Fruit fly (Drosophila melanogaster): ENCODE data around the gene CG1812.

CG1812 gene

dm6 chrX:20501040-20501609 is 10.2 kb upstream of the CG1812 start (continued):
- no peak for TF ChIP-seq Stat92E (GFP tag; optimal IDR thresholded peaks at IDR 0.05)
- no peak for TF ChIP-seq B-H2 (GFP tag; optimal IDR thresholded peaks at IDR 0.05)
- no peak for TF ChIP-seq inv (GFP tag; IDR thresholded peaks at IDR 0.05; ENCODE audit: partially characterized antibody)
- no peak for TF ChIP-seq Sin3A (optimal IDR thresholded peaks at IDR 0.05)
- no peak for TF ChIP-seq chm (GFP tag; IDR thresholded peaks at IDR 0.05)
- no peak for TF ChIP-seq onecut (GFP tag; IDR thresholded peaks at IDR 0.05)
- TF ChIP-seq Trl (optimal IDR thresholded peaks at IDR 0.05): no peak
- peak; percentile 39 for TF ChIP-seq Trl (GFP tag; optimal IDR thresholded peaks at IDR 0.05)
- TF ChIP-seq CG10543 (GFP tag; optimal IDR thresholded peaks at IDR 0.05): no peak
- peak; percentile 11 for TF ChIP-seq CHES-1-like (GFP tag; optimal IDR thresholded peaks at IDR 0.05)
- TF ChIP-seq CG10431 (GFP tag; optimal IDR thresholded peaks at IDR 0.05): no peak
- peak; percentile 50 for TF ChIP-seq nmo (GFP tag; optimal IDR thresholded peaks at IDR 0.05)
- peak; percentile 24 for TF ChIP-seq CG11504 (tag; optimal IDR thresholded peaks at IDR 0.05)
- no peak for TF ChIP-seq CG3065 (GFP tag; optimal IDR thresholded peaks at IDR 0.05)
- peak; percentile 34; the same call in 1 of the 2 replicates for TF ChIP-seq Rx (GFP tag; IDR thresholded peaks at IDR 0.05)
- peak; percentile 54 for TF ChIP-seq Ptx1 (GFP tag; IDR thresholded peaks at IDR 0.05)
- 0 out of 3 replicates have a peak, but pooled peaks have one; percentile 12 for TF ChIP-seq B-H1 (GFP tag; IDR thresholded peaks at IDR 0.05)
- peak; percentile 10 for TF ChIP-seq CG18262 (tag; optimal IDR thresholded peaks at IDR 0.05)
- TF ChIP-seq H2.0 (GFP tag; IDR thresholded peaks at IDR 0.05): no peak
- no peak for TF ChIP-seq Bdp1 (GFP tag; optimal IDR thresholded peaks at IDR 0.05)
- TF ChIP-seq aop (GFP tag; IDR thresholded peaks at IDR 0.05): no peak
- TF ChIP-seq run (tag; optimal IDR thresholded peaks at IDR 0.05): no peak
- no peak for TF ChIP-seq ind (GFP tag; optimal IDR thresholded peaks at IDR 0.05)
- no peak for TF ChIP-seq NFAT (GFP tag; IDR thresholded peaks at IDR 0.05)
- peak; percentile 76 for TF ChIP-seq nom (GFP tag; optimal IDR thresholded peaks at IDR 0.05)
- TF ChIP-seq bcd (GFP tag; optimal IDR thresholded peaks at IDR 0.05): no peak
- TF ChIP-seq CG34224 (GFP tag; IDR thresholded peaks at IDR 0.05; ENCODE audit: partially characterized antibody): no peak
- no peak for TF ChIP-seq sim (GFP tag; IDR thresholded peaks at IDR 0.05)
- TF ChIP-seq Hr51 (GFP tag; optimal IDR thresholded peaks at IDR 0.05): peak in 1 of 2 experiments; percentile 54
- TF ChIP-seq Awh (GFP tag; IDR thresholded peaks at IDR 0.05): no peak
- TF ChIP-seq CG3407 (GFP tag; optimal IDR thresholded peaks at IDR 0.05): no peak
- no peak for TF ChIP-seq sr (GFP tag; IDR thresholded peaks at IDR 0.05)
- TF ChIP-seq CG10462 (GFP tag; optimal IDR thresholded peaks at IDR 0.05): no peak
- TF ChIP-seq dpn (GFP tag; optimal IDR thresholded peaks at IDR 0.05): peak; percentile 22 to 35
- no peak for TF ChIP-seq CG5245 (GFP tag; optimal IDR thresholded peaks at IDR 0.05)
- no peak for TF ChIP-seq CG9215 (GFP tag; IDR thresholded peaks at IDR 0.05)
- no peak for TF ChIP-seq so (GFP tag; IDR thresholded peaks at IDR 0.05)
- TF ChIP-seq CG11093 (GFP tag; IDR thresholded peaks at IDR 0.05): no peak
- no peak for TF ChIP-seq CG15601 (tag; optimal IDR thresholded peaks at IDR 0.05)
- TF ChIP-seq CG1832 (GFP tag; optimal IDR thresholded peaks at IDR 0.05): peak; percentile 16
- TF ChIP-seq CG34376 (GFP tag; optimal IDR thresholded peaks at IDR 0.05): no peak
- peak; percentile 6; the same call in 1 of the 2 replicates for TF ChIP-seq HLH3B (GFP tag; IDR thresholded peaks at IDR 0.05)
- TF ChIP-seq CG13123 (GFP tag; optimal IDR thresholded peaks at IDR 0.05): no peak
- 0 out of 3 replicates have a peak, but pooled peaks have one; percentile 35 for TF ChIP-seq CG17361 (GFP tag; IDR thresholded peaks at IDR 0.05)
- no peak for TF ChIP-seq pb (GFP tag; optimal IDR thresholded peaks at IDR 0.05)
- no peak for TF ChIP-seq tin (GFP tag; optimal IDR thresholded peaks at IDR 0.05)
- no peak for TF ChIP-seq schlank (tag; optimal IDR thresholded peaks at IDR 0.05)
- no peak for TF ChIP-seq sug (tag; optimal IDR thresholded peaks at IDR 0.05)
- TF ChIP-seq BtbVII (GFP tag; optimal IDR thresholded peaks at IDR 0.05): no peak
- no peak for TF ChIP-seq cad (GFP tag; optimal IDR thresholded peaks at IDR 0.05)
- no peak for TF ChIP-seq CG10979 (tag; optimal IDR thresholded peaks at IDR 0.05)
